Worm (Caenorhabditis elegans): ENCODE measurements around the gene F23D12.2.
A peak's percentile ranks its signal among the peaks of the same experiment; 100 is the strongest.

Gene F23D12.2

ce11 chrX:14421529-14421982 is at the start of gene F23D12.2:
Gene F23D12.2 (minus strand): TSS chrX:14421579.
- TF ChIP-seq efl-1 (GFP tag; optimal IDR thresholded peaks at IDR 0.05): peak; percentile 53
- TF ChIP-seq akir-1 (GFP tag; optimal IDR thresholded peaks at IDR 0.05): no peak

ce11 chrX:14470687-14471086 is 49.3 kb upstream of the F23D12.2 start, which contains the start of gene M163.10:
Gene M163.10 (plus strand): TSS chrX:14470987.
- TF ChIP-seq madf-3 (GFP tag; IDR thresholded peaks at IDR 0.05) (no peak), ztf-22 (GFP tag; optimal IDR thresholded peaks at IDR 0.05) (no peak), lin-35 (GFP tag; optimal IDR thresholded peaks at IDR 0.05) (no peak), nhr-80 (tag; optimal IDR thresholded peaks at IDR 0.05) (no peak), sdz-38 (tag; optimal IDR thresholded peaks at IDR 0.05) (no peak), C17E4.6 (GFP tag; IDR thresholded peaks at IDR 0.05) (no peak), aptf-3 (GFP tag; IDR thresholded peaks at IDR 0.05) (no peak), snpc-1.3 (tag; optimal IDR thresholded peaks at IDR 0.05; ENCODE audit: insufficient read depth) (no peak), egl-44 (GFP tag; IDR thresholded peaks at IDR 0.05) (no peak)

- TF ChIP-seq unc-130 (GFP tag; optimal IDR thresholded peaks at IDR 0.05) (no peak), lir-1 (GFP tag; conservative IDR thresholded peaks at IDR 0.05) (no peak), nfyb-1 (GFP tag; IDR thresholded peaks at IDR 0.05) (no peak), lin-35 (GFP tag; optimal IDR thresholded peaks at IDR 0.05) (no peak), nfya-1 (tag; optimal IDR thresholded peaks at IDR 0.05; ENCODE audit: borderline replicate concordance, insufficient read depth) (no peak), him-1 (tag; optimal IDR thresholded peaks at IDR 0.05) (no peak), mxl-1 (tag; optimal IDR thresholded peaks at IDR 0.05) (no peak), lag-1 (GFP tag; IDR thresholded peaks at IDR 0.05) (no peak), Y56A3A.18 (GFP tag; IDR thresholded peaks at IDR 0.05) (no peak), ccch-3 (GFP tag; optimal IDR thresholded peaks at IDR 0.05) (no peak), ceh-79 (tag; optimal IDR thresholded peaks at IDR 0.05) (no peak)
Observed at ce11 chrX:14469284-14469683, 47.9 kb upstream of the F23D12.2 start, which contains the start of gene M163.9. Gene M163.9 (plus strand): TSS chrX:14469584.

- no peak for TF ChIP-seq hmg-20 (GFP tag; IDR thresholded peaks at IDR 0.05)
- no peak for TF ChIP-seq ccch-3 (GFP tag; optimal IDR thresholded peaks at IDR 0.05)
- no peak for TF ChIP-seq nhr-90 (tag; optimal IDR thresholded peaks at IDR 0.05)
- TF ChIP-seq C06A6.2 (GFP tag; conservative IDR thresholded peaks at IDR 0.05): no peak
- no peak for TF ChIP-seq cebp-1 (GFP tag; IDR thresholded peaks at IDR 0.05)
- TF ChIP-seq cebp-1 (tag; optimal IDR thresholded peaks at IDR 0.05): no peak
- no peak for TF ChIP-seq nfya-2 (GFP tag; IDR thresholded peaks at IDR 0.05)
- TF ChIP-seq egl-18 (GFP tag; IDR thresholded peaks at IDR 0.05): no peak
- TF ChIP-seq F55B11.4 (tag; optimal IDR thresholded peaks at IDR 0.05; ENCODE audit: borderline replicate concordance, insufficient read depth): no peak
- TF ChIP-seq mxl-1 (tag; optimal IDR thresholded peaks at IDR 0.05): no peak
- TF ChIP-seq ztf-18 (tag; optimal IDR thresholded peaks at IDR 0.05): no peak
- TF ChIP-seq dpff-1 (tag; optimal IDR thresholded peaks at IDR 0.05): no peak
- TF ChIP-seq rpc-1 (optimal IDR thresholded peaks at IDR 0.05): no peak
- TF ChIP-seq rpc-1 (tag; optimal IDR thresholded peaks at IDR 0.05): no peak
- TF ChIP-seq B0261.1 (tag; optimal IDR thresholded peaks at IDR 0.05): no peak
- no peak for TF ChIP-seq lsy-27 (tag; optimal IDR thresholded peaks at IDR 0.05; ENCODE audit: borderline replicate concordance, insufficient read depth)
- no peak for TF ChIP-seq rcor-1 (GFP tag; IDR thresholded peaks at IDR 0.05)
- no peak for TF ChIP-seq Y53F4B.3 (GFP tag; IDR thresholded peaks at IDR 0.05)
- no peak for TF ChIP-seq F52B5.7 (tag; optimal IDR thresholded peaks at IDR 0.05)
- no peak for TF ChIP-seq unc-130 (GFP tag; optimal IDR thresholded peaks at IDR 0.05)
- TF ChIP-seq sptf-2 (GFP tag; optimal IDR thresholded peaks at IDR 0.05): no peak
Observed at ce11 chrX:14466532-14466931, 45.2 kb upstream of the F23D12.2 start, which contains the start of gene M163.21. Gene M163.21 (plus strand): TSS chrX:14466832.

Measured in whole organism, young adult.